Fruit fly (Drosophila melanogaster) whole organism, wandering third instar larva: Measurements from ENCODE around the gene EloB.

Experiments
- Abd-B ChIP-seq: fragments of >200 bp; optimal IDR thresholded peaks from 2 replicates; lab custom pipeline; 2017; ENCODE audit warnings: missing biosample characterization, missing genetic modification characterization
- CG9705 ChIP-seq: fragments of 200-800 bp; sonication (Bioruptor generic); optimal IDR thresholded peaks from 2 replicates; lab custom pipeline; 2018; ENCODE audit warnings: missing biosample characterization, mild to moderate bottlenecking, missing genetic modification characterization
- CrebA ChIP-seq: fragments of 200-800 bp; sonication (Bioruptor generic); optimal IDR thresholded peaks from 2 replicates; lab custom pipeline; 2016; ENCODE audit warnings: missing biosample characterization, mild to moderate bottlenecking, missing genetic modification characterization, borderline replicate concordance
- Dfd ChIP-seq: fragments of >200 bp; optimal IDR thresholded peaks from 2 replicates; lab custom pipeline; 2017; ENCODE audit warnings: missing biosample characterization, missing genetic modification characterization
- Dif ChIP-seq: fragments of 200-275, 200-300 bp; sonication (Bioruptor generic); optimal IDR thresholded peaks from 2 replicates; lab custom pipeline; 2018; ENCODE audit warnings: missing biosample characterization, missing genetic modification characterization; ENCODE audit not compliant: partially characterized antibody
- HLH106 ChIP-seq: fragments of 200-800 bp; optimal IDR thresholded peaks from 3 replicates; lab custom pipeline; 2019; ENCODE audit warnings: missing biosample characterization, mild to moderate bottlenecking, missing genetic modification characterization, moderate library complexity
- Hnf4 ChIP-seq: fragments of 200-800 bp; sonication (Bioruptor generic); optimal IDR thresholded peaks from 2 replicates; lab custom pipeline; 2016; ENCODE audit warnings: missing biosample characterization, mild to moderate bottlenecking, missing genetic modification characterization
- Hr78 ChIP-seq: fragments of >200 bp; optimal IDR thresholded peaks from 2 replicates; lab custom pipeline; 2017; ENCODE audit warnings: missing biosample characterization, missing genetic modification characterization
- Jra ChIP-seq: sonication (Bioruptor generic); optimal IDR thresholded peaks from 2 replicates; lab custom pipeline; 2016; ENCODE audit warnings: missing biosample characterization, missing genetic modification characterization
- Myc ChIP-seq: fragments of >200 bp; optimal IDR thresholded peaks from 2 replicates; lab custom pipeline; 2017
- OdsH ChIP-seq: fragments of 200-800 bp; sonication (Bioruptor generic); optimal IDR thresholded peaks from 2 replicates; lab custom pipeline; 2016; ENCODE audit warnings: missing biosample characterization, mild to moderate bottlenecking, missing genetic modification characterization
- Rel ChIP-seq, 2 experiments: fragments of 200-800 bp; sonication (Bioruptor generic) in 1 of 2; optimal IDR thresholded peaks; 2 replicates in 1 of 2; 3 replicates in 1 of 2; lab custom pipeline; 2016 to 2019; ENCODE audit warnings: mild to moderate bottlenecking in 2 of 2, missing biosample characterization in 2 of 2, missing genetic modification characterization in 2 of 2, moderate library complexity in 1 of 2
- Sp1 ChIP-seq: fragments of 200-800 bp; sonication (Bioruptor generic); optimal IDR thresholded peaks from 3 replicates; lab custom pipeline; 2019; ENCODE audit warnings: missing biosample characterization, mild to moderate bottlenecking, missing genetic modification characterization, moderate library complexity
- Vsx2 ChIP-seq: fragments of 200-300, 225-300 bp; sonication (Bioruptor generic); optimal IDR thresholded peaks from 2 replicates; lab custom pipeline; 2018; ENCODE audit warnings: missing biosample characterization, missing genetic modification characterization; ENCODE audit not compliant: partially characterized antibody
- brk ChIP-seq: fragments of 200-800 bp; sonication (Bioruptor generic); optimal IDR thresholded peaks from 2 replicates; lab custom pipeline; 2016; ENCODE audit warnings: missing biosample characterization, mild to moderate bottlenecking, missing genetic modification characterization
- dl ChIP-seq, 2 experiments: fragments of 175-275, 200-275 bp in 1 of 2; fragments of 200-275 bp in 1 of 2; sonication (Bioruptor generic); optimal IDR thresholded peaks; lab custom pipeline; 2018; ENCODE audit warnings: mild to moderate bottlenecking in 2 of 2, missing biosample characterization in 2 of 2, missing genetic modification characterization in 2 of 2, moderate library complexity in 2 of 2; ENCODE audit not compliant: partially characterized antibody in 2 of 2, insufficient read depth in 1 of 2
- dsf ChIP-seq: sonication (Bioruptor generic); optimal IDR thresholded peaks from 2 replicates; lab custom pipeline; 2016; ENCODE audit warnings: missing biosample characterization, missing genetic modification characterization, borderline replicate concordance
- foxo ChIP-seq, 2 experiments: fragments of 200-800 bp; sonication (Bioruptor generic); optimal IDR thresholded peaks; 2 replicates in 1 of 2; 3 replicates in 1 of 2; lab custom pipeline; 2016 to 2017; ENCODE audit warnings: missing biosample characterization in 2 of 2, missing genetic modification characterization in 2 of 2
- fru ChIP-seq: fragments of 200-800 bp; sonication (Bioruptor generic); optimal IDR thresholded peaks from 3 replicates; lab custom pipeline; 2016; ENCODE audit warnings: missing biosample characterization, mild to moderate bottlenecking, missing genetic modification characterization
- h ChIP-seq: fragments of 200-800 bp; sonication (Bioruptor generic); optimal IDR thresholded peaks from 3 replicates; lab custom pipeline; 2016; ENCODE audit warnings: missing biosample characterization, mild to moderate bottlenecking, missing genetic modification characterization
- pan ChIP-seq: fragments of >200 bp; optimal IDR thresholded peaks from 2 replicates; lab custom pipeline; 2017
- psq ChIP-seq: fragments of 200-800 bp; sonication (Bioruptor generic); optimal IDR thresholded peaks from 3 replicates; lab custom pipeline; 2017; ENCODE audit warnings: missing biosample characterization, mild to moderate bottlenecking, missing genetic modification characterization, moderate library complexity
- rgr ChIP-seq: fragments of 200-800 bp; sonication (Bioruptor generic); optimal IDR thresholded peaks from 3 replicates; lab custom pipeline; 2016; ENCODE audit warnings: missing biosample characterization, mild to moderate bottlenecking, missing genetic modification characterization
- sage ChIP-seq: fragments of 200-800 bp; sonication (Bioruptor generic); optimal IDR thresholded peaks from 2 replicates; lab custom pipeline; 2016; ENCODE audit warnings: missing biosample characterization, mild to moderate bottlenecking, missing genetic modification characterization
- sv ChIP-seq: fragments of 200-800 bp; sonication (Bioruptor generic); optimal IDR thresholded peaks from 3 replicates; lab custom pipeline; 2016; ENCODE audit warnings: missing biosample characterization, missing genetic modification characterization
- tai ChIP-seq: sonication (Bioruptor generic); optimal IDR thresholded peaks from 2 replicates; lab custom pipeline; 2016; ENCODE audit warnings: missing biosample characterization, missing genetic modification characterization

The EloB gene

DNA sequence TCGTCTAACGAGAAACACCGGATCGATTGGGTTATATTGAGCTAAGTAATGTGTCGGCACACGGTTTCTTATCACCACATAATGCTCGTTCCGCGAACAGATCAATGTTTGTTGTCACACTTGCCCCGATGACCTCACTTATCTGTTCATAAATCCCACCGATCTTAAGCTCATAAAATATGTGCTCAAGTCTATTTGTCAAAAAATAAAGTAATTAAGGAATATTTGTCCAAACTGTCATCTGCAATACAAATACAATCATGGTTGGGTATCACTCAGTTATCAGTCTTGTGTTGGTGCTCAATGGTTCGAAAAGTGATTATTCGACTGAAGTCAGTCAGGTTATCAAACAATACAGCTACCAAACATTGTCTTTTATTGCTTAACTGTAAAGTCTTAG is 31.4 kb downstream of the EloB start:
- TF ChIP-seq CrebA (GFP tag; lab: Kevin White, UChicago) (peak; percentile 47), Dfd (no peak), dl (GFP tag; optimal IDR thresholded peaks at IDR 0.05; lab: Kevin White, UChicago; ENCODE audit: insufficient read depth in 1 of 2, partially characterized antibody in 2 of 2) (no peak)

DNA sequence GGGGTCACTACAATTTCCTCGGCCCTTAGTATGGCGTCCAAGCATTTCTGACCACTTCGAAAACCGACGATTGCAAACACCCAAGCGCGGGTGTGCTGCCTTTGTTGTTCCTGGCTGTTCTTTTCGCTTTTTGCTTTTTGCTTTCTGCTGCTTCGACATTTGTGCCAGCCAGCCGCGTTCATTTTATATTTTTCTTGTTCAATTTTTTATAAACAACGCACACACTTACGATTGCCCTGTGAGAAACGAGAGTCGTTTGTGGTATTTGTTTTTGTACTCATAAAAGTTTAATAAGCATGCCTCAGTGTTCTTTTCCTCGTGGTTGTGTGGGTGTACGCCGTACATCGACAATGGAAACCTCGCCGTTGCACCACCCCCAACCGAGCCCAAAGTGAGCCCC is 31.9 kb downstream of the EloB start:
- TF ChIP-seq rgr (peak; percentile 5), Dif (GFP tag; lab: Kevin White, UChicago) (no peak), dsf (GFP tag; lab: Kevin White, UChicago) (no peak), brk (GFP tag; lab: Kevin White, UChicago) (no peak), Myc (lab: Kevin White, UChicago) (no peak), dl (GFP tag; optimal IDR thresholded peaks at IDR 0.05; lab: Kevin White, UChicago; ENCODE audit: insufficient read depth in 1 of 2, partially characterized antibody in 2 of 2) (no peak), fru (GFP tag; lab: Kevin White, UChicago) (no peak), psq (GFP tag; lab: Kevin White, UChicago) (no peak), sage (peak; percentile 36), h (GFP tag; lab: Kevin White, UChicago) (no peak), Hr78 (GFP tag; lab: Kevin White, UChicago) (no peak), Abd-B (GFP tag; lab: Kevin White, UChicago) (no peak), Rel (GFP tag; optimal IDR thresholded peaks at IDR 0.05; lab: Kevin White, UChicago) (no peak), Rel (tag; optimal IDR thresholded peaks at IDR 0.05; lab: Kevin White, UChicago) (peak; percentile 51), Jra (GFP tag; lab: Kevin White, UChicago) (no peak), pan (lab: Kevin White, UChicago) (no peak), CG9705 (no peak), tai (GFP tag; lab: Kevin White, UChicago) (no peak), Hnf4 (GFP tag; lab: Kevin White, UChicago) (no peak), CrebA (GFP tag; lab: Kevin White, UChicago) (no peak), Vsx2 (GFP tag; lab: Kevin White, UChicago) (no peak)

DNA sequence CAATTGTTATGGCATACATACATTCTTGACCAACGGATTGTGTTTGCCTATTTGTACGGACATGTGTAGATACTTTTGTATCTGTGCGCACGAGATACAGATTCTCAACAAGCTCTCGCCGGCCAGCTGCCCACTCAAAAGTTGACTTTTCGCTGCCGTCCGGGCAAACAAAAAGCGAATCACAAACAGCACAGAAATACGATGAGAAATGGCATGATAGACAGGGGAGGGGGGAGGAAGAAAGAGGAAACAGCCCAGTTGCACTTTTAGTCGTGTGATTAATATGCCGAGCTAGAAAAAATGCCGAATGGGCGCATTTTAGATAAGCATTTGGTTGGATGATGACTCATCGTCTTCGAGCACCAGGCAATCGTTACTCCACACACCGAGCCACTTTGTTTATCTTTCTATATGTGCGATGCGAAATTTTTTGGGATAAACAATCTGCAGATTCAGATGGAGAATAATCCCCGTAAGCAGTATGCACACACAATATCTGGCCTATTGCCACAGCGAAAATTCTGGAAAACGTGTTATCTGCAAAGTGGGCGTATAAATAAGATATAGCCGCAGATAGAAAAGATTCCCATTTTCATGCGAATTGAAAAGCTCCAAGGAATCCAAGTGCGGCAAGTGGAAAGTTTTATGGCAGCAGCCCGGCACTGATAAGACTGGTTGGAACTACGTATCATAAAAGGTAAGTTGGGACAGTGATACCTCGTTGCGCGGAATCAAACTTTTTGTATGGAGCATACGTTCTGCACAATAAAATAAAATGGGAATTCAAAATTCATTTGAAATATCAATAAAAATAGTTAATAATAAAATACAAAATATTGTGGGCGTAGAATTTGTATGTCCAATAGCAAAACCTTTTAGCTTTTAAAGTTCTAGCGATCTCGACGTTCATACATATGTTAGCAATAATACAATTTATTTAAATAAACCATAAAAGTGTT is 32.7 kb downstream of the EloB start:
- TF ChIP-seq h (GFP tag; lab: Kevin White, UChicago), result peak; percentile 24
- no peak for TF ChIP-seq Sp1
- TF ChIP-seq foxo (GFP tag; optimal IDR thresholded peaks at IDR 0.05; lab: Kevin White, UChicago), result peak in 1 of 2 experiments; percentile 27
- no peak for TF ChIP-seq sv (GFP tag; lab: Kevin White, UChicago)
- TF ChIP-seq rgr, result no peak
- no peak for TF ChIP-seq psq (GFP tag; lab: Kevin White, UChicago)
- TF ChIP-seq Rel (GFP tag; optimal IDR thresholded peaks at IDR 0.05; lab: Kevin White, UChicago), result no peak
- peak; percentile 21 for TF ChIP-seq Rel (tag; optimal IDR thresholded peaks at IDR 0.05; lab: Kevin White, UChicago)
- TF ChIP-seq, all 38 proteins: peak for 3

DNA sequence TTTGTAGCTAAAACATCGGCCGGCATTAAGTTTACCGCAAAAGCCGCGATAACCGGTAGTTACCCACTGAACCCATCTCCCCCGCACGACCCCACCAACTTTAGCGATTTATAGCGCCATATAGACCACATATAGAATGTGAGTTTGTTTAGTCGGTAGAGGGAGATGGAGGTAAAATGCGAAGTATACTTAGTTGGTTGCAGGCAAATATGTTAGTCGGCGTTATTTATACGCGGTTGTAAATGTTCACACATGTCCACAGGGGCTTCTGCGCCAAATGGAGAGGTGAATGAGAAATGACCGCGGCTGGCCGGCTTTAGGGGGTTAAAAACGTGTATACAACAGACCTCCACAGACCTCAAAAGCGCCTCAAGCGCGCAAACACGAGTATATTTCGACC is 34.0 kb downstream of the EloB start:
- TF ChIP-seq CG9705, result no peak
- TF ChIP-seq psq (GFP tag; lab: Kevin White, UChicago), result peak; percentile 3
- peak; percentile 9 for TF ChIP-seq rgr
- peak; percentile 3 for TF ChIP-seq fru (GFP tag; lab: Kevin White, UChicago)
- no peak for TF ChIP-seq sv (GFP tag; lab: Kevin White, UChicago)
- TF ChIP-seq HLH106 (tag; lab: Kevin White, UChicago), result peak; percentile 6
- TF ChIP-seq Dif (GFP tag; lab: Kevin White, UChicago), result no peak
- peak in 1 of 2 experiments; percentile 15 for TF ChIP-seq foxo (GFP tag; optimal IDR thresholded peaks at IDR 0.05; lab: Kevin White, UChicago)

DNA sequence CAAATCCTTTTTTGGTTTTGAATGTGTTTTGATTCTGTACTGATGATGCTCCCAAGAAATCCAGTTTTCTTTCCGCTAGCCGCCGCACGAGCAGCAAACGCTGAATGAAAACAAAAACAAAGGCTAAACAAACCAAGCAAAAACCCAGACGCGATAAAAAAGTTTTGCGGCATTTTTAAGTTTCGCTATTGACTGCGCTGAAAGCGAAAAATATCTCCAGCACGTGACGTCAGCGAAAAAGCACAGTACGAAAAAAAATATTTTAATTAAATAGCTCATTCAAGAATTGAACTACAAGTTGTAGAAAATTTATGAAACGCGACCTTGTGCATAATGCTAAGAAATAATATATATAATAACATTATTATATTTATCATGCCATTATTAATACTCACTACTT is 34.7 kb downstream of the EloB start:
- TF ChIP-seq OdsH (GFP tag; lab: Kevin White, UChicago), result no peak
- peak; percentile 17 for TF ChIP-seq brk (GFP tag; lab: Kevin White, UChicago)
